Worm (Caenorhabditis elegans): ENCODE measurements around the gene F54D11.4.

Gene F54D11.4

DNA sequence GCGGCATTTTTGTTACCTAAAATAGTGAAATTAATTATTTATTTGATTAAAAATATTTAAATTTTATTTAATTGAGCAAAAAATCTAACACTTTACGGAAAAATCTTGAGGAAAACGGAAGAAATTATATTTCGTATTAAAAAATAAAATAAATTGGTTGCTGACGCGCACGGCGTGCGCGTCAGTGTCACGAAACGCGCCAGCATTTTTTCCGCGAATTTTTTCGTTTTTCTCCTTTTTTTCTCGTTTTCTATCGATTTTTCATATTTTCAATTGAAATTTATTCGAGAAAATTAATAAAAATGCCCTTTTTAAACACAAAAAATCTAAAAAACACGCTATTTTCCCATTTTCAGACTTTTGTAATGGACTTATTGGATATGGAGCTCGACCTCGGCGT is at the start of gene F54D11.4, which contains the start of gene Y61A9LA.10 (continued):
- TF ChIP-seq Y53F4B.3 (GFP tag; IDR thresholded peaks at IDR 0.05) = no peak
- TF ChIP-seq him-1 (tag; optimal IDR thresholded peaks at IDR 0.05) = peak; percentile 27
- 0 out of 2 replicates have a peak, but pooled peaks have one; percentile 34 for TF ChIP-seq D2030.7 (GFP tag; IDR thresholded peaks at IDR 0.05)
- 0 out of 2 replicates have a peak, but pooled peaks have one; percentile 15 for TF ChIP-seq Y53G8AR.9 (GFP tag; conservative IDR thresholded peaks at IDR 0.05)
- TF ChIP-seq B0261.1 (tag; optimal IDR thresholded peaks at IDR 0.05) = no peak
- no peak for TF ChIP-seq aptf-3 (GFP tag; IDR thresholded peaks at IDR 0.05)
- no peak for TF ChIP-seq bed-1 (GFP tag; IDR thresholded peaks at IDR 0.05)
- TF ChIP-seq ztf-28 (GFP tag; IDR thresholded peaks at IDR 0.05) = no peak
- no peak for TF ChIP-seq lag-1 (GFP tag; IDR thresholded peaks at IDR 0.05)
- TF ChIP-seq attf-5 (GFP tag; optimal IDR thresholded peaks at IDR 0.05) = peak; percentile 36
- no peak for TF ChIP-seq F57A8.1 (GFP tag; optimal IDR thresholded peaks at IDR 0.05)
- TF ChIP-seq xnd-1 (tag; optimal IDR thresholded peaks at IDR 0.05) = peak; percentile 42
- TF ChIP-seq dpl-1 (GFP tag; optimal IDR thresholded peaks at IDR 0.05) = peak; percentile 44
- TF ChIP-seq ZK185.1 (tag; optimal IDR thresholded peaks at IDR 0.05; ENCODE audit: poor library complexity, severe bottlenecking) = no peak
- no peak for TF ChIP-seq sea-2 (GFP tag; IDR thresholded peaks at IDR 0.05)
- TF ChIP-seq ceh-58 (GFP tag; IDR thresholded peaks at IDR 0.05) = no peak
- 0 out of 2 replicates have a peak, but pooled peaks have one; percentile 26 for TF ChIP-seq B0336.3 (GFP tag; IDR thresholded peaks at IDR 0.05)

DNA sequence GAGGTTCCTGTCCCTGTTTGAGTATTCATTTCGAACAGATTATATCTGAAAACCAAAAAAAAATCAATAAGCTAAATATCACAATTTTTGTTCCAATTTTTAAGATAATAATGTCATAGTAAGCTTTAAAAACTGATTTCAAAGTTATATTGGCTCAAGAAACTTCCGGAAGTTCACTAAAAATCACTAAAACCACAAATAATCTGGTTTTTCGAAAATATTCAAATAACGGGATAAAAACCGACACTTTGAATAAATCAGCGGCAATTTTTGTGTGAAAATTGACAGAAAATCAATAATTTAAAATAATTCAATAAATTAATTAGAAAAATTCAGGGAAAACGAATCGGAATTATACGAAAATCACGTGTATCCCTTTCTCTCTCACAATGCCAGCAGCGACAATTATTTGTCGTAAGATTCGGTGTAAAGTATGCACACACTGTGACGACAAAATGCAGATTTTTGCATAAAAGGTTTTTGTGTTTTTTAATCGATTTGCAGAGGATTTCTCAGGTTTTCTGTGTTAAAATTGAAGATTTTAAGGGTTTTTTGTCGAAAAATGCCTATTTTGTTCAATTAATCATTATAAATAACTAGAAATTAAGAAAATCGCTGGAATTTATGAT is 45.8 kb upstream of the F54D11.4 start, which contains the start of gene sut-2:
sut-2 (minus strand) TSS at position 51 of the 629 bp plus-strand sequence.
- TF ChIP-seq F55B11.4 (tag; optimal IDR thresholded peaks at IDR 0.05; ENCODE audit: borderline replicate concordance, insufficient read depth) = no peak
- no peak for TF ChIP-seq athp-1 (tag; optimal IDR thresholded peaks at IDR 0.05)
- no peak for TF ChIP-seq ceh-27 (GFP tag; optimal IDR thresholded peaks at IDR 0.05)
- no peak for TF ChIP-seq madf-8 (GFP tag; conservative IDR thresholded peaks at IDR 0.05)
- TF ChIP-seq hmg-1.2 (GFP tag; IDR thresholded peaks at IDR 0.05) = no peak
- TF ChIP-seq hrde-1 (tag; optimal IDR thresholded peaks at IDR 0.05; ENCODE audit: borderline replicate concordance) = no peak
- no peak for TF ChIP-seq mes-4 (tag; optimal IDR thresholded peaks at IDR 0.05)
- TF ChIP-seq hsf-1 (GFP tag; IDR thresholded peaks at IDR 0.05) = no peak

- TF ChIP-seq egl-18 (GFP tag; IDR thresholded peaks at IDR 0.05) (no peak), ceh-40 (GFP tag; IDR thresholded peaks at IDR 0.05) (no peak), mes-4 (tag; optimal IDR thresholded peaks at IDR 0.05) (no peak), D2030.7 (GFP tag; IDR thresholded peaks at IDR 0.05) (no peak), gei-17 (GFP tag; optimal IDR thresholded peaks at IDR 0.05) (no peak), mcd-1 (GFP tag; IDR thresholded peaks at IDR 0.05) (no peak), hlh-26 (GFP tag; conservative IDR thresholded peaks at IDR 0.05) (no peak), ztf-3 (GFP tag; optimal IDR thresholded peaks at IDR 0.05) (no peak), nfyb-1 (GFP tag; IDR thresholded peaks at IDR 0.05) (no peak), F57A8.1 (GFP tag; optimal IDR thresholded peaks at IDR 0.05) (no peak), ets-4 (GFP tag; optimal IDR thresholded peaks at IDR 0.05) (no peak)
These were observed 45.1 kb upstream of the F54D11.4 start, which contains the start of gene Y61A9LA.3 for ce11 chrV:4570833-4571232. Y61A9LA.3 (plus strand) TSS chrV:4571133.

ce11 chrV:4571997-4572396 is 44.0 kb upstream of the F54D11.4 start:
- TF ChIP-seq attf-5 (GFP tag; optimal IDR thresholded peaks at IDR 0.05) (no peak), zfh-2 (GFP tag; conservative IDR thresholded peaks at IDR 0.05) (no peak), nfyb-1 (GFP tag; IDR thresholded peaks at IDR 0.05) (peak; percentile 72), lir-1 (GFP tag; conservative IDR thresholded peaks at IDR 0.05) (no peak), Y67H2A.10 (GFP tag; conservative IDR thresholded peaks at IDR 0.05) (no peak), sdz-38 (tag; optimal IDR thresholded peaks at IDR 0.05) (no peak), madf-6 (GFP tag; IDR thresholded peaks at IDR 0.05) (no peak)

All from whole organism, young adult.